Worm (Caenorhabditis elegans): Measurements from ENCODE around the gene F08A7.1.

- TF ChIP-seq nhr-76 (tag; optimal IDR thresholded peaks at IDR 0.05): no peak
- no peak for TF ChIP-seq lin-15B (tag; optimal IDR thresholded peaks at IDR 0.05)
- no peak for TF ChIP-seq nhr-10 (tag; optimal IDR thresholded peaks at IDR 0.05)
- no peak for TF ChIP-seq nhr-11 (tag; optimal IDR thresholded peaks at IDR 0.05)
- TF ChIP-seq pha-4 (GFP tag; IDR thresholded peaks at IDR 0.05): no peak
- no peak for TF ChIP-seq pha-4 (tag; optimal IDR thresholded peaks at IDR 0.05)
- TF ChIP-seq unc-39 (tag; optimal IDR thresholded peaks at IDR 0.05): no peak
- TF ChIP-seq saeg-2 (GFP tag; IDR thresholded peaks at IDR 0.05): no peak
- TF ChIP-seq mep-1 (tag; optimal IDR thresholded peaks at IDR 0.05): no peak
- TF ChIP-seq aly-2 (tag; optimal IDR thresholded peaks at IDR 0.05): no peak
Measured at ce11 chrIV:17467825-17468224, 27.4 kb downstream of the F08A7.1 start.

Data from whole organism, L4 larva.